Fruit fly (Drosophila melanogaster) whole organism, adult: ENCODE measurements around the gene GstD5.

Experiments used
- CG11617 ChIP-seq: fragments of 200-800 bp; sonication (Bioruptor generic); optimal IDR thresholded peaks from 2 replicates; lab custom pipeline; 2017; ENCODE audit warnings: mild to moderate bottlenecking, missing biosample characterization, missing genetic modification reagents, missing genetic modification characterization
- CG12768 ChIP-seq: fragments of 200-800 bp; sonication (Bioruptor generic); optimal IDR thresholded peaks from 2 replicates; lab custom pipeline; 2017; ENCODE audit warnings: missing biosample characterization, missing genetic modification characterization, mild to moderate bottlenecking, moderate library complexity, missing genetic modification reagents
- CG14711 ChIP-seq: fragments of 200-800 bp; sonication (Bioruptor generic); optimal IDR thresholded peaks from 2 replicates; lab custom pipeline; 2018; ENCODE audit warnings: missing biosample characterization, mild to moderate bottlenecking, missing genetic modification characterization, moderate library complexity
- CG1620 ChIP-seq: fragments of 200-800 bp; sonication (Bioruptor generic); optimal IDR thresholded peaks from 2 replicates; lab custom pipeline; 2016; ENCODE audit warnings: missing biosample characterization, missing genetic modification characterization
- CG33017 ChIP-seq: fragments of 200-800 bp; sonication (Bioruptor generic); optimal IDR thresholded peaks from 2 replicates; lab custom pipeline; 2018; ENCODE audit warnings: missing biosample characterization, mild to moderate bottlenecking, missing genetic modification characterization, moderate library complexity
- CG5204 ChIP-seq: fragments of 200-800 bp; sonication (Bioruptor generic); optimal IDR thresholded peaks from 2 replicates; lab custom pipeline; 2016; ENCODE audit warnings: missing biosample characterization, missing genetic modification characterization
- CG7045 ChIP-seq: fragments of 200-800 bp; sonication (Bioruptor generic); optimal IDR thresholded peaks from 2 replicates; lab custom pipeline; 2017; ENCODE audit warnings: missing biosample characterization, mild to moderate bottlenecking, missing genetic modification characterization
- CG7101 ChIP-seq: fragments of 200-800 bp; sonication (Bioruptor generic); optimal IDR thresholded peaks from 2 replicates; lab custom pipeline; 2018; ENCODE audit warnings: missing biosample characterization, mild to moderate bottlenecking, missing genetic modification characterization, moderate library complexity
- Clk ChIP-seq: fragments of 200-800 bp; sonication (Bioruptor generic); optimal IDR thresholded peaks from 2 replicates; lab custom pipeline; 2017; ENCODE audit warnings: missing biosample characterization, missing genetic modification characterization
- Crg-1 ChIP-seq: fragments of 200-800 bp; sonication (Bioruptor generic); optimal IDR thresholded peaks from 2 replicates; lab custom pipeline; 2016; ENCODE audit warnings: missing biosample characterization, missing genetic modification characterization
- Hr96 ChIP-seq: fragments of 200-800 bp; sonication (Bioruptor generic); optimal IDR thresholded peaks from 2 replicates; lab custom pipeline; 2016; ENCODE audit warnings: missing biosample characterization, missing genetic modification characterization
- Mnt ChIP-seq: fragments of 200-800 bp; sonication (Bioruptor generic); optimal IDR thresholded peaks from 2 replicates; lab custom pipeline; 2016; ENCODE audit warnings: missing biosample characterization, mild to moderate bottlenecking, missing genetic modification characterization
- bab1 ChIP-seq: fragments of 200-800 bp; sonication (Bioruptor generic); optimal IDR thresholded peaks from 3 replicates; lab custom pipeline; 2019; ENCODE audit warnings: missing biosample characterization, mild to moderate bottlenecking, missing genetic modification characterization, moderate library complexity
- cic ChIP-seq: fragments of 200-800 bp; sonication (Bioruptor generic); optimal IDR thresholded peaks from 2 replicates; lab custom pipeline; 2017; ENCODE audit warnings: missing biosample characterization, mild to moderate bottlenecking, missing genetic modification characterization, moderate library complexity
- cnc ChIP-seq, 2 experiments: fragments of >200 bp; optimal IDR thresholded peaks; 2 replicates each; lab custom pipeline; 2017
- kay ChIP-seq: fragments of 200-800 bp; sonication (Bioruptor generic); peaks from one replicate; lab custom pipeline; 2016; ENCODE audit warnings: missing biosample characterization, missing genetic modification characterization, borderline replicate concordance
- ovo ChIP-seq: fragments of 200-800 bp; sonication (Bioruptor generic); optimal IDR thresholded peaks from 2 replicates; lab custom pipeline; 2016; ENCODE audit warnings: missing biosample characterization, missing genetic modification characterization
- pad ChIP-seq: fragments of 200-800 bp; sonication (Bioruptor generic); optimal IDR thresholded peaks from 3 replicates; lab custom pipeline; 2017; ENCODE audit warnings: missing biosample characterization, missing genetic modification characterization, mild to moderate bottlenecking, moderate library complexity, missing genetic modification reagents
- tj ChIP-seq: fragments of 200-800 bp; sonication (Bioruptor generic); optimal IDR thresholded peaks from 3 replicates; lab custom pipeline; 2017; ENCODE audit warnings: missing biosample characterization, mild to moderate bottlenecking, missing genetic modification characterization, moderate library complexity
- toe ChIP-seq: fragments of 200-800 bp; sonication (Bioruptor generic); optimal IDR thresholded peaks from 2 replicates; lab custom pipeline; 2016; ENCODE audit warnings: missing biosample characterization, missing genetic modification characterization

The GstD5 gene

dm6 chr3R:12352003-12352402 is 23.5 kb upstream of the GstD5 start, which contains the start of gene CG10041:
Gene CG10041 (minus strand): TSS chr3R:12352103.
- TF ChIP-seq CG5204 (no peak), pad (GFP tag; lab: Kevin White, UChicago) (no peak), cic (GFP tag; lab: Kevin White, UChicago) (no peak), CG14711 (tag; lab: Kevin White, UChicago) (no peak), CG12768 (GFP tag; lab: Kevin White, UChicago) (no peak), toe (GFP tag; lab: Kevin White, UChicago) (no peak), bab1 (no peak), CG11617 (GFP tag; lab: Kevin White, UChicago) (no peak), kay (GFP tag; lab: Kevin White, UChicago) (no peak), CG7045 (GFP tag; lab: Kevin White, UChicago) (no peak), Clk (GFP tag; lab: Kevin White, UChicago) (no peak)

dm6 chr3R:12356044-12356443 is 19.5 kb upstream of the GstD5 start, which contains the start of gene MBD-R2:
Gene MBD-R2 (minus strand): TSS chr3R:12356265.
- TF ChIP-seq Mnt (GFP tag; lab: Kevin White, UChicago): peak; percentile 31
- TF ChIP-seq Hr96: no peak
- TF ChIP-seq bab1: peak; percentile 19

dm6 chr3R:12359837-12360236 is 15.7 kb upstream of the GstD5 start, which contains the start of gene CG4115:
Gene CG4115 (plus strand): TSS chr3R:12360008.
- TF ChIP-seq CG5204: no peak
- TF ChIP-seq kay (GFP tag; lab: Kevin White, UChicago): no peak
- no peak for TF ChIP-seq CG7045 (GFP tag; lab: Kevin White, UChicago)
- no peak for TF ChIP-seq cnc (optimal IDR thresholded peaks at IDR 0.05; lab: Kevin White, UChicago)
- TF ChIP-seq Hr96: no peak
- no peak for TF ChIP-seq CG1620 (GFP tag; lab: Kevin White, UChicago)
- TF ChIP-seq CG12768 (GFP tag; lab: Kevin White, UChicago): no peak
- no peak for TF ChIP-seq CG7101 (tag; lab: Kevin White, UChicago)
- TF ChIP-seq Mnt (GFP tag; lab: Kevin White, UChicago): no peak
- no peak for TF ChIP-seq bab1
- no peak for TF ChIP-seq cic (GFP tag; lab: Kevin White, UChicago)

- TF ChIP-seq kay (GFP tag; lab: Kevin White, UChicago) (no peak), CG7045 (GFP tag; lab: Kevin White, UChicago) (no peak), Hr96 (no peak), CG7101 (tag; lab: Kevin White, UChicago) (no peak), bab1 (no peak), ovo (GFP tag; lab: Kevin White, UChicago) (no peak), CG12768 (GFP tag; lab: Kevin White, UChicago) (no peak), toe (GFP tag; lab: Kevin White, UChicago) (no peak), CG33017 (tag; lab: Kevin White, UChicago) (no peak), CG1620 (GFP tag; lab: Kevin White, UChicago) (no peak), Clk (GFP tag; lab: Kevin White, UChicago) (no peak), cic (GFP tag; lab: Kevin White, UChicago) (no peak), pad (GFP tag; lab: Kevin White, UChicago) (no peak), cnc (optimal IDR thresholded peaks at IDR 0.05; lab: Kevin White, UChicago) (no peak)
These were observed 13.5 kb upstream of the GstD5 start for dm6 chr3R:12361962-12362497.

dm6 chr3R:12363544-12363943 is 12.0 kb upstream of the GstD5 start:
- TF ChIP-seq CG1620 (GFP tag; lab: Kevin White, UChicago) (no peak), cnc (optimal IDR thresholded peaks at IDR 0.05; lab: Kevin White, UChicago) (no peak), bab1 (peak; percentile 16), CG7101 (tag; lab: Kevin White, UChicago) (no peak), CG33017 (tag; lab: Kevin White, UChicago) (no peak), ovo (GFP tag; lab: Kevin White, UChicago) (no peak), CG11617 (GFP tag; lab: Kevin White, UChicago) (no peak), Crg-1 (GFP tag; lab: Kevin White, UChicago) (no peak)

- TF ChIP-seq pad (GFP tag; lab: Kevin White, UChicago) (no peak), ovo (GFP tag; lab: Kevin White, UChicago) (no peak), CG1620 (GFP tag; lab: Kevin White, UChicago) (no peak), toe (GFP tag; lab: Kevin White, UChicago) (no peak), Clk (GFP tag; lab: Kevin White, UChicago) (no peak), Crg-1 (GFP tag; lab: Kevin White, UChicago) (no peak), Hr96 (no peak), bab1 (no peak), CG7101 (tag; lab: Kevin White, UChicago) (no peak), CG7045 (GFP tag; lab: Kevin White, UChicago) (no peak), cnc (optimal IDR thresholded peaks at IDR 0.05; lab: Kevin White, UChicago) (no peak), CG33017 (tag; lab: Kevin White, UChicago) (no peak), CG14711 (tag; lab: Kevin White, UChicago) (no peak), kay (GFP tag; lab: Kevin White, UChicago) (no peak), CG5204 (no peak), cic (GFP tag; lab: Kevin White, UChicago) (no peak), Mnt (GFP tag; lab: Kevin White, UChicago) (no peak), tj (no peak)
These were observed 11.0 kb upstream of the GstD5 start, which contains the start of gene Tim17a1 for dm6 chr3R:12364580-12364979. Gene Tim17a1 (minus strand): TSS chr3R:12364680.
